Fruit fly (Drosophila melanogaster): Measurements from ENCODE around the gene GstD5.

- TF ChIP-seq rgr (GFP tag; optimal IDR thresholded peaks at IDR 0.05) (no peak), Abd-B (GFP tag; optimal IDR thresholded peaks at IDR 0.05) (no peak), usp (GFP tag; optimal IDR thresholded peaks at IDR 0.05) (no peak), Myc (optimal IDR thresholded peaks at IDR 0.05) (no peak), lola (GFP tag; optimal IDR thresholded peaks at IDR 0.05) (no peak), pan (optimal IDR thresholded peaks at IDR 0.05) (no peak), Jra (GFP tag; optimal IDR thresholded peaks at IDR 0.05) (no peak), tai (GFP tag; optimal IDR thresholded peaks at IDR 0.05) (no peak), Sp1 (GFP tag; optimal IDR thresholded peaks at IDR 0.05) (no peak), Rel (GFP tag; optimal IDR thresholded peaks at IDR 0.05) (no peak), Rel (tag; optimal IDR thresholded peaks at IDR 0.05) (no peak), OdsH (GFP tag; optimal IDR thresholded peaks at IDR 0.05) (no peak), CG32264 (GFP tag; optimal IDR thresholded peaks at IDR 0.05) (no peak), Dif (GFP tag; optimal IDR thresholded peaks at IDR 0.05; ENCODE audit: partially characterized antibody) (no peak)
Observed at dm6 chr3R:12378200-12378599, 2.7 kb downstream of the GstD5 start, which contains the start of gene GstD7.

All from whole organism, wandering third instar larva.